Worm (Caenorhabditis elegans): ENCODE results near the gene mtrr-1.

The mtrr-1 gene

ce11 chrII:9306835-9307234 is 21.1 kb downstream of the mtrr-1 start (continued):
- TF ChIP-seq mep-1 (tag; optimal IDR thresholded peaks at IDR 0.05): no peak
- TF ChIP-seq lin-14 (GFP tag; optimal IDR thresholded peaks at IDR 0.05): peak; percentile 78
- TF ChIP-seq irx-1 (tag; optimal IDR thresholded peaks at IDR 0.05): no peak
- no peak for TF ChIP-seq efl-1 (optimal IDR thresholded peaks at IDR 0.05)
- TF ChIP-seq efl-1 (GFP tag; optimal IDR thresholded peaks at IDR 0.05 in 1 of 2): peak in 1 of 2 experiments; percentile 20
- TF ChIP-seq nhr-71 (tag; optimal IDR thresholded peaks at IDR 0.05): peak; percentile 47
- TF ChIP-seq sptf-1 (tag; optimal IDR thresholded peaks at IDR 0.05): no peak
- peak in 1 of 2 experiments; percentile 27 for TF ChIP-seq lsy-2 (tag; optimal IDR thresholded peaks at IDR 0.05)
- no peak for TF ChIP-seq pax-3 (tag; optimal IDR thresholded peaks at IDR 0.05)
- TF ChIP-seq egl-13 (tag; optimal IDR thresholded peaks at IDR 0.05): no peak
- TF ChIP-seq nhr-76 (tag; optimal IDR thresholded peaks at IDR 0.05): no peak
- no peak for TF ChIP-seq nhr-84 (tag; optimal IDR thresholded peaks at IDR 0.05)
- no peak for TF ChIP-seq alr-1 (tag; optimal IDR thresholded peaks at IDR 0.05; ENCODE audit: borderline replicate concordance)
- no peak for TF ChIP-seq nhr-237 (tag; optimal IDR thresholded peaks at IDR 0.05)
- TF ChIP-seq pqm-1 (tag; optimal IDR thresholded peaks at IDR 0.05): no peak
- TF ChIP-seq fos-1 (tag; optimal IDR thresholded peaks at IDR 0.05): no peak
- no peak for TF ChIP-seq ets-5 (GFP tag; IDR thresholded peaks at IDR 0.05)
- no peak for TF ChIP-seq unc-62 (GFP tag; optimal IDR thresholded peaks at IDR 0.05)
- no peak for TF ChIP-seq swsn-7 (tag; optimal IDR thresholded peaks at IDR 0.05)
- TF ChIP-seq ceh-88 (GFP tag; IDR thresholded peaks at IDR 0.05): no peak
- no peak for TF ChIP-seq sup-37 (GFP tag; optimal IDR thresholded peaks at IDR 0.05)
- TF ChIP-seq nhr-77 (tag; optimal IDR thresholded peaks at IDR 0.05): no peak
- no peak for TF ChIP-seq ama-1 (optimal IDR thresholded peaks at IDR 0.05)
- TF ChIP-seq nhr-19 (GFP tag; conservative IDR thresholded peaks at IDR 0.05): no peak
- no peak for TF ChIP-seq vab-15 (tag; optimal IDR thresholded peaks at IDR 0.05)
- TF ChIP-seq unc-86 (tag; optimal IDR thresholded peaks at IDR 0.05): no peak
- no peak for TF ChIP-seq jun-1 (tag; optimal IDR thresholded peaks at IDR 0.05)
- TF ChIP-seq ztf-4 (tag; optimal IDR thresholded peaks at IDR 0.05): no peak
- no peak for TF ChIP-seq nhr-11 (tag; optimal IDR thresholded peaks at IDR 0.05)
- no peak for TF ChIP-seq elt-3 (tag; optimal IDR thresholded peaks at IDR 0.05)
- no peak for TF ChIP-seq zip-4 (GFP tag; optimal IDR thresholded peaks at IDR 0.05)
- TF ChIP-seq unc-30 (tag; optimal IDR thresholded peaks at IDR 0.05): no peak
- TF ChIP-seq nhr-47 (tag; optimal IDR thresholded peaks at IDR 0.05): no peak
- TF ChIP-seq snu-23 (GFP tag; optimal IDR thresholded peaks at IDR 0.05): no peak

- TF ChIP-seq sup-37 (GFP tag; optimal IDR thresholded peaks at IDR 0.05) (no peak), hpl-2 (GFP tag; optimal IDR thresholded peaks at IDR 0.05) (no peak), pag-3 (tag; optimal IDR thresholded peaks at IDR 0.05; ENCODE audit: borderline replicate concordance, insufficient read depth) (no peak), rnt-1 (tag; optimal IDR thresholded peaks at IDR 0.05) (peak; percentile 37), unc-30 (tag; optimal IDR thresholded peaks at IDR 0.05) (no peak), lir-3 (tag; optimal IDR thresholded peaks at IDR 0.05; ENCODE audit: poor library complexity) (no peak), jun-1 (tag; optimal IDR thresholded peaks at IDR 0.05) (no peak), zip-4 (GFP tag; optimal IDR thresholded peaks at IDR 0.05) (no peak), elt-3 (tag; optimal IDR thresholded peaks at IDR 0.05) (no peak), xbp-1 (tag; optimal IDR thresholded peaks at IDR 0.05) (no peak), aha-1 (tag; optimal IDR thresholded peaks at IDR 0.05) (no peak), nhr-76 (tag; optimal IDR thresholded peaks at IDR 0.05) (no peak), fkh-4 (tag; optimal IDR thresholded peaks at IDR 0.05; ENCODE audit: borderline replicate concordance) (no peak), lin-14 (GFP tag; optimal IDR thresholded peaks at IDR 0.05) (peak; percentile 22), fkh-8 (tag; optimal IDR thresholded peaks at IDR 0.05) (no peak), nhr-237 (tag; optimal IDR thresholded peaks at IDR 0.05) (no peak), lin-39 (tag; optimal IDR thresholded peaks at IDR 0.05) (no peak), efl-1 (optimal IDR thresholded peaks at IDR 0.05) (no peak), efl-1 (GFP tag; optimal IDR thresholded peaks at IDR 0.05 in 1 of 2) (no peak), ztf-11 (tag; optimal IDR thresholded peaks at IDR 0.05) (peak in 1 of 2 experiments; percentile 6), ama-1 (optimal IDR thresholded peaks at IDR 0.05) (no peak), irx-1 (tag; optimal IDR thresholded peaks at IDR 0.05) (no peak)
Observed at ce11 chrII:9308614-9309046, 22.9 kb downstream of the mtrr-1 start.

Data from whole organism, L1 larva.